Fruit fly (Drosophila melanogaster) ovary, adult (tissue): ENCODE data around the gene RNaseX25.
A peak's percentile ranks its signal among the peaks of the same experiment; 100 is the strongest.

ENCODE experiments used
- CG17801 ChIP-seq: fragments of 200-800 bp; optimal IDR thresholded peaks from 2 replicates; lab custom pipeline; 2019; ENCODE audit warnings: missing biosample characterization, mild to moderate bottlenecking, missing genetic modification characterization, moderate library complexity; ENCODE audit not compliant: partially characterized antibody

Gene RNaseX25

DNA sequence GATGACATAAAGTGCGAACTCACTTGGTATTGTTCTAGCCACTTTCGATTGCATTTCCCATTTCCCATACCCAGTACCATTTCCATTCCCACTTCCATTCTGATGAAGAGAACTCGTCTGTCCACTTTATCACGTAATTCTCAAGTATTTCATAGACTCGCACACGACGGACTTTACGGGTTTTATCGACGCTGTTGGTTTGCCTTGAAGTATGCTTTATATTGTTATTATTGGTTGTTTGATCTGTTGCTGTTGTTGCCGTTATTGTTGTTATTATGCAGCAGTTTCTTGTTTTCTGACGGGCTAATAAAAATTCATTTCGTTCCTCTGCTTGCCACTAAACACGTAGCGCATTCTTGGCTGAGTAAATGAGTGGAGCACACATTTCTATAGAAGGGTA lies 17.8 kb upstream of the RNaseX25 start:
- TF ChIP-seq CG17801 (GFP tag; lab: Kevin White, UChicago): no peak

DNA sequence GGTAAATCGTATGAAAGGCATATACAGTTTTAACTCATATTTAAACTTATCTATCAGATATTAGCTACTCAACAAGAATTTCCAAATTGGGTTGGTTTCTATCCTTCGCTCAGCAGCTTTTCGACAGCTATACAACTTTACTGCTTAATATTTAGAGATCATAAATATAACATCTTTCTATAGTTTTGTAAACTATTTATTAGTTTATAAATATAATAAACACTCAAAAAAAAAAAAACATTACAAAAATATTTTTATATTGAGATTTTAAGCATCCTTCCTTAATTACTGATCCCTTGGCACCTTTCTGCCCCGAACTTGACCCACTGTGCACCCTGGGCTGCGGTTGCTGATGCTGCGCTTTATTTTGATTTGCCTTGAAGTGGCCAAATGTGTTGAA lies 17.4 kb upstream of the RNaseX25 start:
- no peak for TF ChIP-seq CG17801 (GFP tag; lab: Kevin White, UChicago)

- TF ChIP-seq CG17801 (GFP tag; lab: Kevin White, UChicago): no peak
Observed at dm6 chr3L:7953728-7954127, 16.7 kb upstream of the RNaseX25 start.

dm6 chr3L:7954967-7955366 lies 15.4 kb upstream of the RNaseX25 start:
- TF ChIP-seq CG17801 (GFP tag; lab: Kevin White, UChicago): no peak

DNA sequence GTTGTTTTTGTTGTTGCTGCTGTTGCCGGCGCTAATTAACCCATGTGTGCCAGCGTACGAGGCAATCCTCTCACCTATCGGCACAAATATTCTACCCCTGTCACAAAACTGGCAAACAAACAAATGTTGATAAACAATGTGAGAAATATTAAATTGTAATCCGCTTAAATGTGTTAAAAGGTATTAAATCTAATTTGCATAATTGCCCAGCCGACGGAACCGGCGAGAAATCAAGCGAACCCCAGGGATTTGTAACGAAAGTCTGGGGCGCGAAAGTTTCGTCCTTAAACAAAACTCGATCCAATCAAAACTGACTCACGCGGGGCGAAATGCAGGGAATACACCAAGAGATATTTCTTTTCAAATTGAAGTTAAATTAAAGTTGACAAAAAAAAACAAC lies 13.7 kb upstream of the RNaseX25 start:
- no peak for TF ChIP-seq CG17801 (GFP tag; lab: Kevin White, UChicago)

DNA sequence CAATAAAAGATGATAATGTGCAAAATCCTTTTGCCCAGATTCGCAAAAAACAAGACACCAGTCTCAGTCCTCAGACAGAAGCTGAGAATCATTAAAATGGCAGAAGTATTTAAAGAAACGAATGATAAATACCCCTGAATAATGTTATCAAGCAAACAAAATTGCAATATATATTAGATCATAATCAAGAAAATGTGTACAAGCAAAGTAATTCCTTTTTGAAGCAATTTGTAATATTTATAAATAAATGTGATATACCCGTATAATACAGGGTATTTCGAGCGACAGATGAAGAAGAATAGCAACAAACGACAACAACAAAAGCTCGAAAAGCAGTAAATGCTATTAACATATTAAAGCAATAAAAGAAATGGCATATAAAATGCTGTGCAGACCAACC lies 12.3 kb upstream of the RNaseX25 start:
- no peak for TF ChIP-seq CG17801 (GFP tag; lab: Kevin White, UChicago)

- no peak for TF ChIP-seq CG17801 (GFP tag; lab: Kevin White, UChicago)
Observed at dm6 chr3L:7958590-7959180, 11.7 kb upstream of the RNaseX25 start.

DNA sequence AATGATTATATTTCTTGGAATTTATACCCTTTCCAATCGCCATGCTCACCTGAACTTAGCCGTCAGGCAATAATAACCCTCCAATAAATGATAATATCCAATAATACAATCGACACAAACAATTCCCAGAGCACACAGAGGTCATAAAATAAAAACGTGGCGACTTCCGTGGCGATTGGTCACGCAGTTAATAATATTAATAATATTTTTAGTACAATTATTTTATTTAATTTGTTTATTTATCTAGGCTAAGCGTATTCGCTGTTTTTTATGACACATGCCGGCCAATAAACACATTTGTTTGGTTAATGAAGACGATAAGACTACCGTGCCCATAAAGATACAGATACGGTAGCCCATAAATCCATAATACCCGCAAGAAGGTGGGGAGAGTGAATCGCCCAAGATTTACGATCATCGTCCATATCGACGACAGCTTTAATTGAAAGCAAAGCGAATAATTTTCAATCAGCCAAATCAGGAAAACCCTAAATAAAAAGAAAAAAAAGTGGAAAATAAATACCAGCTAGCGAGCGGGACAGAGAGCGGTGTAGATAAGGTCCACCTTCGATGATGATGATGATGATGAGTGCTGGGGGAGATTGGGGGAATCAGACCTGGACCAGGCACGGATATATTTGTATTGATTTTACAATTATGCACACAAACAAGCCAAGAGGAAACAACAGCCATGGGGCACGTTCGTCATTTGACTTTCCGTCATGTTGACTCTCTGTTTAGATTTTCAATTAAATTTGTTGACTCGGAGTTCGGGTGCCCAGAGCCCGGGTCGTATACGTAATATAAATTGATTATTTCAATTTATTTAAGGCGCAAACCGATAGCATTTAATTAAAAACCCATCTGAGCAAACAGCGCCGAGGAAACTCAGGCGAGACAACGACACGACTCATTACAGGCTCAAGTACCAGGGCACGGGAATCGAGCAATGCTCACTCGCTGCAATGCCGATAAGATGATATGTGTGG lies 9.4 kb upstream of the RNaseX25 start:
- peak; percentile 62 for TF ChIP-seq CG17801 (GFP tag; lab: Kevin White, UChicago)

dm6 chr3L:7961973-7962753 lies 8.2 kb upstream of the RNaseX25 start:
- no peak for TF ChIP-seq CG17801 (GFP tag; lab: Kevin White, UChicago)

DNA sequence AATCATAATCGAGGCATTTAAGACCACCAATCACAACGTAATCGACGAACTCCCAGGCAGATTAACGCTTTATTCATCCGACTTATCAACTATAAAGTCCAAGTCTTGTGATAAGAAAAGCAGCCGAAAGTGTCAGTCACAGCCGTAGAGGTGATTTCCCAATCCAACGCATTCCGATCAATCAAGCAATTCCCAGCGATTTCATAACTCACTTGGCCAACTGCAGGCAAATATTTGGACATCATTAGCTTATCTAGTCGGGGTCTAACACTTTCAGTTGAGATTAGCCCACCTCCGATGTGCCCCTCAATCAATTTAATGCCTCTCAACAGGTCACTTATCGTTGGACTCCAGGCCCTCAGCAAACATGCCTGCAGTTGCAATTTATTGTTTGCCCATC lies 7.4 kb upstream of the RNaseX25 start:
- no peak for TF ChIP-seq CG17801 (GFP tag; lab: Kevin White, UChicago)

DNA sequence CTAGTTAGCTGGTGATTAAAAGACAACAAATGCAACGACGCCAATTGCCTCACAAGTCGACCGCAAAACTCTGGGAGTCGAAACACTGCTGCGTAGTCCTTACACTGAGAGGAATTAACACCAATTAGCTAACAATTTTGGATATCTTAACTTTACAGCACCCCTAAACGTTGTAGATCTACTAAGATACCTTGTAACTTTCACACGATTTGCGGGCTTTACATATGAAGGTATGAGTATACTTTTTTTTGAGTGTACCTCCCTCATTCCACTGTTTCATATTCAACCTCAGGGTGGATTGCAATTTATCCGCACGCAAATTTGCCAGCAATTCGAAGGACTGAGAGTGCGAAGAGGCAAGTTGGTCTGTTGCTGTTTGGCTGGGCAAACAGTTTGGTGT lies 6.8 kb upstream of the RNaseX25 start:
- TF ChIP-seq CG17801 (GFP tag; lab: Kevin White, UChicago): no peak

DNA sequence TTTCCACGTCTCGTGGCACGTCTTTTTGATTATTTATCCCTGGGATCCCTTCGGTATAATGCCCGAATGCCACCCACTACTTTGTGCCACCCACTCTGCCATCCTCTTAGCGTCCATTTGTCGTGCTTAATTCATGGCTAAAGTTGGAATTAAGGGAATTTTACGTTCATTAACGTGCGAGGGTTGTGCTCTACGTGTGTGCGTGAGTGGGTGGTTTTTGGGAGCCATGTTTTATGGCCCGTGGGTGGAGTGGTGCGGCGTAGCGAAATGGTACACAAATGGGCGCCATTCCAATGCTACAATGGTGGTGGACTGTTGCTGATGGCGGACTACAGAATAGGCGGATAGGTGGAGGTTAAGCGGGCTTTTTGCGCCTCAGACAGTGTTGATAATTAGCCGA lies 3.2 kb upstream of the RNaseX25 start:
- TF ChIP-seq CG17801 (GFP tag; lab: Kevin White, UChicago): no peak

DNA sequence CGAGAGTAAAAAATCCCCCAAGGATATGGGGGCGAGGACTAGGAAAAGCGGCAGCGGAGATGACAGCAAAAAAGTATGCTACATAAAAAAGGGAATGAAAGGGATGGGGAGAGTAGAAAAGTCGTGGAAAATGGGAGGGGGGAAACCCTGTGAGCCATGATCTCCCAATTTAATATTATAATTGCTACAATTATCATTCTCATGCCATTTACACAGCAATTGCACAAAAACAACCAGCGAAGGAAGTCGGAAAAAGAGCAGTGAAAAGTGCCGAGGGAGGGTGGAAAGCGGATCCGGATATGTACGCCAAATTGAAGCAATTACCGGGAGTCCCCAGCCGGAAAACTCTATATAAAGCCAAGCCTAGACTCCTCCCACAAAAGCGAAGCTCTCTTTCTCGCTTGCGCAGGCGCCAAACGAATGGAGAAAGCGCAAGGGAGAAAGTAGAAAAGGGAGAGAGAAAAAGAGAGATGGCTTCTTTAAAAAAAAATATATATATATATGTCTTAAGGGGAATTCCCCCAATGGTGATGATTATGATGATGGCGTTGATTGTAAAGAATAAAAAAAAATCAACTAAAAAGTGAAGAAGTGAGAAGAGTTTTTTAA lies 1.9 kb upstream of the RNaseX25 start:
- no peak for TF ChIP-seq CG17801 (GFP tag; lab: Kevin White, UChicago)

DNA sequence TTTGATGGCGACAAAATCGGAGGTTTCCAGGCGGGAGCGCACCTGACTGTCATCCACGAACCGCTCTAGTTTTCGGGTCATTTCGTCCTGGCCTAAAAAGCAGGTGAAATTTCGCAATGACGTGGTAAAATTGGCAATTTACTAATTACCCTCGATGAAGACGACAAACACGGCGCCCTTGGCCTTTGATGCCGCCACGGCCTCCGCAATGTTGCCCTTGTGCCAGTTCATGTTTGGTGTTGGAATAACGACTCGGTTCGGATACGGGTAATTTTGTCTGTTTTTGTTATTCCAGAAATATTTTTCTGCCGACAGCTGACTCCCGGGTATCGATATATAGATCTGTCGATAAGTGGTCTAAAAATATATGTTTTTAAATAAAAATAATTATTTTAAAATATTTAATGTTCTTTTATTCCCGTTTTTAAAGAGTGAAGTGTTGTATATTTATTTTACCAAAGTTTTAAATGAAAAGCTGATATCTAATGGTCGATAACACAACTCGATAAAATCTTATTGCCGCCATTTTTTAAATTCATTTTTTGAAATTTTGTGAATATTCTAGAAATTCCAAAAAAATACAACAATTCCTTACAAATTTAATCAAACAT lies 4.4 kb downstream of the RNaseX25 start, which contains the start of gene CG8042:
TSS of gene CG8042 (minus strand) at position 321 of the 611 bp plus-strand sequence.
- TF ChIP-seq CG17801 (GFP tag; lab: Kevin White, UChicago): no peak
